Worm (Caenorhabditis elegans) whole organism, midembryonic: Measurements from ENCODE around the gene K08D10.13.
"Not testable (repeated sequence)": the region's sequence is repeated elsewhere in the genome, so short reads cannot be mapped to it uniquely, and the experiment has no call there.

Experiments
- T22C8.4 ChIP-seq: fragments of 200-800 bp; sonication (Bioruptor generic); IDR thresholded peaks from 2 replicates; pipeline ENCODE4 v1.3.6; 2022; ENCODE audit warnings: missing genetic modification characterization, missing compliant biosample characterization
- cog-1 ChIP-seq: sonication (generic microtip); optimal IDR thresholded peaks from 2 replicates; lab custom pipeline; 2016; ENCODE audit warnings: missing genetic modification characterization, missing compliant biosample characterization
- flt-1 ChIP-seq: fragments of 200-800 bp; sonication (Bioruptor generic); IDR thresholded peaks from 2 replicates; pipeline ENCODE4 v1.3.6; 2022; ENCODE audit warnings: missing genetic modification characterization, missing compliant biosample characterization
- klf-2 ChIP-seq: fragments of 200-800 bp; sonication (Bioruptor generic); conservative IDR thresholded peaks from 2 replicates; pipeline ENCODE4 v1.3.6; 2022; ENCODE audit warnings: missing genetic modification reagents, missing genetic modification characterization, missing compliant biosample characterization
- med-1 ChIP-seq: sonication (generic microtip); optimal IDR thresholded peaks from 2 replicates; lab custom pipeline; 2017; ENCODE audit warnings: missing genetic modification characterization, mild to moderate bottlenecking, missing compliant biosample characterization, antibody characterized with exemption, missing genetic modification reagents; ENCODE audit not compliant: insufficient read depth
- ref-1 ChIP-seq: fragments of 200-800 bp; sonication (Bioruptor generic); conservative IDR thresholded peaks from 2 replicates; pipeline ENCODE4 v1.3.6; 2022; ENCODE audit warnings: missing genetic modification reagents, missing genetic modification characterization, missing compliant biosample characterization
- tab-1 ChIP-seq: fragments of 200-800 bp; sonication (Bioruptor generic); IDR thresholded peaks from 2 replicates; pipeline ENCODE4 v1.3.6; 2022; ENCODE audit warnings: missing genetic modification characterization, missing compliant biosample characterization
- ztf-23 ChIP-seq: fragments of 200-800 bp; sonication (Bioruptor generic); IDR thresholded peaks from 2 replicates; pipeline ENCODE4 v1.3.6; 2022; ENCODE audit warnings: missing genetic modification reagents, missing genetic modification characterization, missing compliant biosample characterization
- ztf-29 ChIP-seq: fragments of 200-800 bp; sonication (Bioruptor generic); IDR thresholded peaks from 2 replicates; pipeline ENCODE4 v1.3.6; 2022; ENCODE audit warnings: missing genetic modification reagents, missing genetic modification characterization, missing compliant biosample characterization

Gene K08D10.13

ce11 chrIV:4147891-4148290, 23.5 kb downstream of the K08D10.13 start:
- TF ChIP-seq ref-1 (no peak), ztf-29 (no peak), cog-1 (tag; lab: Kevin White, UChicago) (no peak), ztf-23 (GFP tag; lab: Robert Waterston, UW) (no peak), tab-1 (GFP tag; lab: Robert Waterston, UW) (no peak), klf-2 (no peak), med-1 (GFP tag; lab: Kevin White, UChicago) (no peak), flt-1 (GFP tag; lab: Robert Waterston, UW) (no peak), T22C8.4 (GFP tag; lab: Robert Waterston, UW) (no peak)

DNA sequence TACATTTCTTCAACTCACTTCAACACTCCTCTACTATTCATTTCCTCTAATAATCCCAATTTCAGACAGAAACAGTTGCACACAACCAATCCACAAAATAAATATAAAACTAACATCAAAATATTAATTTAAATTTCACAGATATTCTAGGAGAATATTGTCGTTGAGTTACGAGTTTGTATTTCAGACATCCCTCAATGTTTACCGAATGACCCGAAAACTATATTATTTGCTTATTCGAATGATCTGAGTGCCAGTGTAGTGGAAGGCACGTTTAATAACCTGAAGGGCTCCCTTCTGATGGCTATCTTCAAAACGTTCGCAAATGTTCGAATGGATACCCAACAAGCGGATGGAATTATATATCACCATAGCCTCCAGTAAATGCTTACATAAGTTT, 26.6 kb downstream of the K08D10.13 start, which contains the start of gene R07C12.3:
Gene R07C12.3 (plus strand): TSS at position 301 of the 400 bp plus-strand sequence.
- TF ChIP-seq tab-1 (GFP tag; lab: Robert Waterston, UW), result no peak
- TF ChIP-seq T22C8.4 (GFP tag; lab: Robert Waterston, UW), result no peak
- no peak for TF ChIP-seq flt-1 (GFP tag; lab: Robert Waterston, UW)
- TF ChIP-seq ztf-23 (GFP tag; lab: Robert Waterston, UW), result no peak
- TF ChIP-seq ref-1, result no peak

DNA sequence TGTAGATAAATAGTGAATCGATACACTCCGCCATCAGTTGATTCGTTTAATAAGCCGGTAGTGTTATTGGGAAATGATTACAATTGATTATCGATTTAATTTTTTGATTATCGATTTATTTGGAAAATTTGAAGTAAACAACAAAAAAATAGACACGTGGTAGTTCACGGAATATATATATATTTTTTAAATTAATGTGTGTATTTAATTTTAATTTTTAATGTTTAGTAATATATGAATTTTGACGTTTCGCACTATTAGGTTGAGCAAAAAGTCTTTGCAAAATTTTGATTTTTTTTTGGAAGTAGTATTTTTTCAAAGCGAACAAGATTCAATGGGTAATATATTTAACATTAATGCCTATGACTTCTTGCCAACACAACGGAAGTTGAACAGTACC, 28.4 kb downstream of the K08D10.13 start, which contains the start of gene F49F1.12:
Gene F49F1.12 (minus strand): TSS at position 101 of the 400 bp plus-strand sequence.
- not testable (repeated sequence) for TF ChIP-seq flt-1 (GFP tag; lab: Robert Waterston, UW); med-1 (GFP tag; lab: Kevin White, UChicago); ztf-29

- TF ChIP-seq klf-2, result no peak
Measured at ce11 chrIV:4141311-4141710, 30.1 kb downstream of the K08D10.13 start, which contains the start of gene F49F1.11. Gene F49F1.11, minus strand, starts transcription at chrIV:4141411.

- no peak for TF ChIP-seq cog-1 (tag; lab: Kevin White, UChicago)
- no peak for TF ChIP-seq ztf-23 (GFP tag; lab: Robert Waterston, UW)
- TF ChIP-seq ztf-29, result no peak
- TF ChIP-seq klf-2, result no peak
- no peak for TF ChIP-seq med-1 (GFP tag; lab: Kevin White, UChicago)
- no peak for TF ChIP-seq tab-1 (GFP tag; lab: Robert Waterston, UW)
- no peak for TF ChIP-seq T22C8.4 (GFP tag; lab: Robert Waterston, UW)
- TF ChIP-seq flt-1 (GFP tag; lab: Robert Waterston, UW), result no peak
- no peak for TF ChIP-seq ref-1
Measured at ce11 chrIV:4140265-4140664, 31.1 kb downstream of the K08D10.13 start, which contains the start of gene F49F1.18. Gene F49F1.18, minus strand, starts transcription at chrIV:4140365.

DNA sequence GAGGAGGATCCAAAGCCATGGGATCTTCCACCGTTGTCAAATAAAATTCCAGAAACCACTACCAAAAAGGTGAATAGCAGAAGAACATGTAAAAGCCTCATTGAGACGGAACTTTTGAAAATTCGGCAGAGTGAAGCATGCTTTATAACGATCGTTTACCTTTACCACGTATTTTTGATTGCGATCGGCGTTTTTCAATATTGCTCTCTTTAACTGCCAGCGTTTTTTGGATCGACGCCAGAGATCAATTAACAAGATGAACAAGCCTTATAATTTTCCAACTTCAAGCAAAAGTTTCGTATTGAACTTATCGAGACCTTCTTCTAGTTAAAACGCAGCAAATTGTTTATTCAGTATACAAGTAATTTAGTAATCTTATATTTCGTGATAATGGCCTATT, 32.4 kb downstream of the K08D10.13 start, which contains the start of gene F49F1.10:
Gene F49F1.10 (minus strand): TSS at position 101 of the 400 bp plus-strand sequence.
- TF ChIP-seq ztf-29 (no peak), med-1 (GFP tag; lab: Kevin White, UChicago) (no peak), flt-1 (GFP tag; lab: Robert Waterston, UW) (no peak), ztf-23 (GFP tag; lab: Robert Waterston, UW) (no peak), ref-1 (no peak)

- TF ChIP-seq klf-2 (no peak), T22C8.4 (GFP tag; lab: Robert Waterston, UW) (no peak), flt-1 (GFP tag; lab: Robert Waterston, UW) (no peak), tab-1 (GFP tag; lab: Robert Waterston, UW) (no peak)
Measured at ce11 chrIV:4137472-4137871, 33.9 kb downstream of the K08D10.13 start, which contains the start of gene F49F1.9. Gene F49F1.9, minus strand, starts transcription at chrIV:4137572.

ce11 chrIV:4135744-4136143, 35.6 kb downstream of the K08D10.13 start, which contains the start of gene F49F1.17:
Gene F49F1.17, minus strand, starts transcription at chrIV:4135844.
- TF ChIP-seq ztf-29, result no peak
- no peak for TF ChIP-seq tab-1 (GFP tag; lab: Robert Waterston, UW)
- no peak for TF ChIP-seq cog-1 (tag; lab: Kevin White, UChicago)
- TF ChIP-seq flt-1 (GFP tag; lab: Robert Waterston, UW), result no peak
- no peak for TF ChIP-seq klf-2
- no peak for TF ChIP-seq T22C8.4 (GFP tag; lab: Robert Waterston, UW)
- no peak for TF ChIP-seq ref-1
- no peak for TF ChIP-seq ztf-23 (GFP tag; lab: Robert Waterston, UW)
- no peak for TF ChIP-seq med-1 (GFP tag; lab: Kevin White, UChicago)

- TF ChIP-seq tab-1 (GFP tag; lab: Robert Waterston, UW); ztf-23 (GFP tag; lab: Robert Waterston, UW); cog-1 (tag; lab: Kevin White, UChicago): not testable (repeated sequence)
Measured at ce11 chrIV:4125657-4126056, 45.7 kb downstream of the K08D10.13 start, which contains the start of gene F49F1.7. Gene F49F1.7, minus strand, starts transcription at chrIV:4125757.

DNA sequence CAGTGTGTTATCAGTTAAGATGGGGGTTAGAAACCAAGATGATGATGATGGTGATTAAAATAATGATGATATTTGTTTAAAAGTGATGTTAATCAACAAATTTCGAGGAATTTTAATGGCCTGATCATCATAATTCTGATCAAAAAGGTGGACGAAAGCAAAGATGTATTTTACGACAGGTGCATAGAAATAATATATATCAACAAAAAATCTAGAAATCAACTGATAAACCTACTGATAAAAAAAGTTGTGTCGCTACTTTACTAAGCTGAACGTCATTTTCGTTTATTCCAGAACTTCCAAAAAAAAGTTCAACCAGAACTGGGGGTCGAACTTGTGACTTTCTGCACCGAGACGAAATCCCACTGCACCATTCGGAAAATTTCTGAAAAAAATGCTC, 48.3 kb downstream of the K08D10.13 start, which contains the start of gene mul-1:
Gene mul-1 (minus strand): TSS at position 84 of the 400 bp plus-strand sequence.
- TF ChIP-seq T22C8.4 (GFP tag; lab: Robert Waterston, UW) (no peak), ref-1 (no peak), flt-1 (GFP tag; lab: Robert Waterston, UW) (no peak), ztf-23 (GFP tag; lab: Robert Waterston, UW) (no peak), tab-1 (GFP tag; lab: Robert Waterston, UW) (no peak), med-1 (GFP tag; lab: Kevin White, UChicago) (no peak), klf-2 (no peak), cog-1 (tag; lab: Kevin White, UChicago) (no peak), ztf-29 (no peak)

- TF ChIP-seq ztf-23 (GFP tag; lab: Robert Waterston, UW), result no peak
- TF ChIP-seq cog-1 (tag; lab: Kevin White, UChicago), result no peak
- no peak for TF ChIP-seq flt-1 (GFP tag; lab: Robert Waterston, UW)
- TF ChIP-seq ref-1, result no peak
- TF ChIP-seq T22C8.4 (GFP tag; lab: Robert Waterston, UW), result no peak
- TF ChIP-seq ztf-29, result no peak
- no peak for TF ChIP-seq med-1 (GFP tag; lab: Kevin White, UChicago)
- no peak for TF ChIP-seq klf-2
- TF ChIP-seq tab-1 (GFP tag; lab: Robert Waterston, UW), result no peak
Measured at ce11 chrIV:4121055-4121454, 50.3 kb downstream of the K08D10.13 start.
